Fruit fly (Drosophila melanogaster) whole organism, prepupa: ENCODE measurements around the gene CG45490.
"Not testable (repeated sequence)": the region's sequence is repeated elsewhere in the genome, so short reads cannot be mapped to it uniquely, and the experiment has no call there.

Source experiments
- Blimp-1 ChIP-seq: fragments of 200-800 bp; sonication (Bioruptor generic); optimal IDR thresholded peaks from 3 replicates; lab custom pipeline; 2017; ENCODE audit warnings: missing biosample characterization, missing genetic modification characterization, mild to moderate bottlenecking, moderate library complexity, missing genetic modification reagents
- CG10631 ChIP-seq: fragments of 200-800 bp; sonication (Bioruptor generic); optimal IDR thresholded peaks from 2 replicates; lab custom pipeline; 2016; ENCODE audit warnings: missing biosample characterization, missing genetic modification characterization
- CG10669 ChIP-seq: fragments of 200-800 bp; sonication (Bioruptor generic); optimal IDR thresholded peaks from 3 replicates; lab custom pipeline; 2018; ENCODE audit warnings: missing biosample characterization, mild to moderate bottlenecking, missing genetic modification characterization, moderate library complexity
- CG11762 ChIP-seq: fragments of 200-800 bp; sonication (Bioruptor generic); optimal IDR thresholded peaks from 3 replicates; lab custom pipeline; 2016; ENCODE audit warnings: missing biosample characterization, missing genetic modification characterization; ENCODE audit not compliant: insufficient read depth
- CG11902 ChIP-seq: fragments of 200-800 bp; sonication (Bioruptor generic); optimal IDR thresholded peaks from 3 replicates; lab custom pipeline; 2016; ENCODE audit warnings: missing biosample characterization, missing genetic modification characterization
- CG1621 ChIP-seq: fragments of 200-800 bp; sonication (Bioruptor generic); optimal IDR thresholded peaks from 3 replicates; lab custom pipeline; 2018; ENCODE audit warnings: missing biosample characterization, mild to moderate bottlenecking, missing genetic modification characterization
- CG16779 ChIP-seq: fragments of 200-800 bp; sonication (Bioruptor generic); optimal IDR thresholded peaks from 3 replicates; lab custom pipeline; 2017; ENCODE audit warnings: missing biosample characterization, mild to moderate bottlenecking, missing genetic modification characterization
- CG3032 ChIP-seq: fragments of 200-800 bp; optimal IDR thresholded peaks from 2 replicates; lab custom pipeline; 2019; ENCODE audit warnings: missing biosample characterization, mild to moderate bottlenecking, missing genetic modification characterization, moderate library complexity
- CG31627 ChIP-seq: fragments of 200-800 bp; sonication (Bioruptor generic); optimal IDR thresholded peaks from 3 replicates; lab custom pipeline; 2016; ENCODE audit warnings: missing biosample characterization, missing genetic modification characterization
- CG34406 ChIP-seq: fragments of 200-800 bp; sonication (Bioruptor generic); optimal IDR thresholded peaks from 3 replicates; lab custom pipeline; 2016; ENCODE audit warnings: missing biosample characterization, missing genetic modification characterization
- CG3919 ChIP-seq: fragments of 200-800 bp; sonication (Bioruptor generic); optimal IDR thresholded peaks from 3 replicates; lab custom pipeline; 2016; ENCODE audit warnings: missing biosample characterization, missing genetic modification characterization
- CG4318 ChIP-seq: fragments of 200-800 bp; sonication (Bioruptor generic); optimal IDR thresholded peaks from 3 replicates; lab custom pipeline; 2017; ENCODE audit warnings: missing biosample characterization, mild to moderate bottlenecking, missing genetic modification characterization
- CG6163 ChIP-seq: fragments of 200-800 bp; sonication (Bioruptor generic); IDR thresholded peaks from 3 replicates; pipeline ENCODE4 v1.3.6; 2022; ENCODE audit warnings: missing biosample characterization, missing genetic modification characterization
- CG6276 ChIP-seq: fragments of 200-800 bp; sonication (Bioruptor generic); optimal IDR thresholded peaks from 2 replicates; lab custom pipeline; 2017; ENCODE audit warnings: missing biosample characterization, mild to moderate bottlenecking, missing genetic modification characterization
- CG6792 ChIP-seq: fragments of 200-800 bp; sonication (Bioruptor generic); optimal IDR thresholded peaks from 3 replicates; lab custom pipeline; 2016; ENCODE audit warnings: missing biosample characterization, missing genetic modification characterization
- CG6808 ChIP-seq: fragments of 200-800 bp; sonication (Bioruptor generic); optimal IDR thresholded peaks from 3 replicates; lab custom pipeline; 2017; ENCODE audit warnings: missing biosample characterization, missing genetic modification characterization, mild to moderate bottlenecking, moderate library complexity, missing genetic modification reagents
- CG6854 ChIP-seq: fragments of 200-800 bp; sonication (Bioruptor generic); optimal IDR thresholded peaks from 2 replicates; lab custom pipeline; 2017; ENCODE audit warnings: missing biosample characterization, mild to moderate bottlenecking, missing genetic modification characterization
- CG8119 ChIP-seq: fragments of 200-800 bp; sonication (Bioruptor generic); IDR thresholded peaks from 3 replicates; pipeline ENCODE4 v1.3.6; 2022; ENCODE audit warnings: missing biosample characterization, missing genetic modification characterization
- CG8319 ChIP-seq: fragments of 200-800 bp; sonication (Bioruptor generic); optimal IDR thresholded peaks from 3 replicates; lab custom pipeline; 2016; ENCODE audit warnings: missing biosample characterization, missing genetic modification characterization
- CG8632 ChIP-seq: fragments of 200-800 bp; sonication (Bioruptor generic); optimal IDR thresholded peaks from 3 replicates; lab custom pipeline; 2016; ENCODE audit warnings: missing biosample characterization, missing genetic modification characterization
- CG9139 ChIP-seq: fragments of 200-800 bp; sonication (Bioruptor generic); optimal IDR thresholded peaks from 3 replicates; lab custom pipeline; 2017; ENCODE audit warnings: missing biosample characterization, mild to moderate bottlenecking, missing genetic modification characterization
- Eip78C ChIP-seq: fragments of 200-800 bp; sonication (Bioruptor generic); peaks from one replicate; lab custom pipeline; 2016; ENCODE audit warnings: missing biosample characterization, missing genetic modification characterization
- Eip93F ChIP-seq: fragments of 200-800 bp; sonication (Bioruptor generic); optimal IDR thresholded peaks from 2 replicates; lab custom pipeline; 2016; ENCODE audit warnings: missing biosample characterization, mild to moderate bottlenecking, missing genetic modification characterization
- Ets21C ChIP-seq: fragments of 200-800 bp; sonication (Bioruptor generic); optimal IDR thresholded peaks from 3 replicates; lab custom pipeline; 2016; ENCODE audit warnings: missing biosample characterization, missing genetic modification characterization
- Ets96B ChIP-seq: fragments of 200-800 bp; optimal IDR thresholded peaks from 2 replicates; lab custom pipeline; 2019; ENCODE audit warnings: missing biosample characterization, mild to moderate bottlenecking, missing genetic modification characterization, moderate library complexity
- Hr38 ChIP-seq: sonication (Bioruptor generic); optimal IDR thresholded peaks from 2 replicates; lab custom pipeline; 2016; ENCODE audit warnings: missing biosample characterization, missing genetic modification characterization
- Hr39 ChIP-seq: fragments of 200-800 bp; sonication (Bioruptor generic); optimal IDR thresholded peaks from 2 replicates; lab custom pipeline; 2016; ENCODE audit warnings: missing biosample characterization, missing genetic modification characterization
- Hr4 ChIP-seq: fragments of 200-800 bp; sonication (Bioruptor generic); optimal IDR thresholded peaks from 3 replicates; lab custom pipeline; 2016; ENCODE audit warnings: missing biosample characterization, missing genetic modification characterization
- Lpt ChIP-seq: fragments of 200-800 bp; sonication (Bioruptor generic); optimal IDR thresholded peaks from 3 replicates; lab custom pipeline; 2016; ENCODE audit warnings: missing biosample characterization, missing genetic modification characterization
- Met ChIP-seq: fragments of 200-800 bp; sonication (Bioruptor generic); optimal IDR thresholded peaks from 3 replicates; lab custom pipeline; 2016; ENCODE audit warnings: missing biosample characterization, missing genetic modification characterization
- OdsH ChIP-seq: fragments of 200-800 bp; sonication (Bioruptor generic); optimal IDR thresholded peaks from 3 replicates; lab custom pipeline; 2016; ENCODE audit warnings: missing biosample characterization, missing genetic modification characterization
- Smox ChIP-seq: fragments of 200-800 bp; sonication (Bioruptor generic); optimal IDR thresholded peaks from 3 replicates; lab custom pipeline; 2016; ENCODE audit warnings: missing biosample characterization, missing genetic modification characterization
- Sox102F ChIP-seq: fragments of 200-800 bp; sonication (Bioruptor generic); optimal IDR thresholded peaks from 2 replicates; lab custom pipeline; 2016; ENCODE audit warnings: missing biosample characterization, mild to moderate bottlenecking, missing genetic modification characterization
- achi ChIP-seq: fragments of 200-800 bp; sonication (Bioruptor generic); optimal IDR thresholded peaks from 3 replicates; lab custom pipeline; 2016; ENCODE audit warnings: missing biosample characterization, missing genetic modification characterization
- acj6 ChIP-seq: fragments of 200-800 bp; sonication (Bioruptor generic); optimal IDR thresholded peaks from 3 replicates; lab custom pipeline; 2016; ENCODE audit warnings: missing biosample characterization, missing genetic modification characterization
- dac ChIP-seq: fragments of 200-800 bp; sonication (Bioruptor generic); optimal IDR thresholded peaks from 2 replicates; lab custom pipeline; 2017; ENCODE audit warnings: missing biosample characterization, mild to moderate bottlenecking, missing genetic modification characterization
- dsx ChIP-seq: fragments of 200-800 bp; optimal IDR thresholded peaks from 3 replicates; lab custom pipeline; 2019; ENCODE audit warnings: missing biosample characterization, mild to moderate bottlenecking, missing genetic modification characterization, moderate library complexity; ENCODE audit not compliant: poor library complexity, severe bottlenecking
- eg ChIP-seq: fragments of 200-800 bp; sonication (Bioruptor generic); IDR thresholded peaks from 3 replicates; pipeline ENCODE4 v1.3.6; 2022; ENCODE audit warnings: missing biosample characterization, missing genetic modification characterization
- esn ChIP-seq: fragments of 200-800 bp; sonication (Bioruptor generic); optimal IDR thresholded peaks from 2 replicates; lab custom pipeline; 2016; ENCODE audit warnings: missing biosample characterization, mild to moderate bottlenecking, missing genetic modification characterization, moderate library complexity
- fd85E ChIP-seq: fragments of 200-800 bp; sonication (Bioruptor generic); optimal IDR thresholded peaks from 3 replicates; lab custom pipeline; 2016; ENCODE audit warnings: missing biosample characterization, missing genetic modification characterization
- fkh ChIP-seq: fragments of 200-800 bp; sonication (Bioruptor generic); optimal IDR thresholded peaks from 3 replicates; lab custom pipeline; 2017; ENCODE audit warnings: missing biosample characterization, mild to moderate bottlenecking, missing genetic modification characterization, moderate library complexity
- lz ChIP-seq: fragments of 200-800 bp; sonication (Bioruptor generic); optimal IDR thresholded peaks from 3 replicates; lab custom pipeline; 2016; ENCODE audit warnings: missing biosample characterization, missing genetic modification characterization
- net ChIP-seq: fragments of 200-800 bp; sonication (Bioruptor generic); optimal IDR thresholded peaks from 3 replicates; lab custom pipeline; 2016; ENCODE audit warnings: missing biosample characterization, missing genetic modification characterization
- pdm3 ChIP-seq: fragments of 200-800 bp; sonication (Bioruptor generic); optimal IDR thresholded peaks from 3 replicates; lab custom pipeline; 2016; ENCODE audit warnings: missing biosample characterization, missing genetic modification characterization
- salr ChIP-seq, 2 experiments: fragments of 200-800 bp; sonication (Bioruptor generic); optimal IDR thresholded peaks; 3 replicates each; lab custom pipeline; 2016 to 2018; ENCODE audit warnings: missing biosample characterization in 2 of 2, missing genetic modification characterization in 2 of 2, mild to moderate bottlenecking in 1 of 2
- spab ChIP-seq: fragments of 200-800 bp; sonication (Bioruptor generic); optimal IDR thresholded peaks from 2 replicates; lab custom pipeline; 2017; ENCODE audit warnings: missing biosample characterization, mild to moderate bottlenecking, missing genetic modification characterization, missing genetic modification reagents
- ss ChIP-seq, 2 experiments: fragments of 200-800 bp; sonication (Bioruptor generic); optimal IDR thresholded peaks; 2 replicates in 1 of 2; 3 replicates in 1 of 2; lab custom pipeline; 2017 to 2018; ENCODE audit warnings: mild to moderate bottlenecking in 2 of 2, missing biosample characterization in 2 of 2, missing genetic modification characterization in 2 of 2, moderate library complexity in 1 of 2
- svp ChIP-seq: fragments of 200-800 bp; sonication (Bioruptor generic); peaks from one replicate; lab custom pipeline; 2016; ENCODE audit warnings: missing biosample characterization, missing genetic modification characterization
- topi ChIP-seq: fragments of 200-800 bp; sonication (Bioruptor generic); optimal IDR thresholded peaks from 3 replicates; lab custom pipeline; 2016; ENCODE audit warnings: missing biosample characterization, missing genetic modification characterization
- vri ChIP-seq: fragments of 200-800 bp; sonication (Bioruptor generic); optimal IDR thresholded peaks from 3 replicates; lab custom pipeline; 2016; ENCODE audit warnings: missing biosample characterization, mild to moderate bottlenecking, missing genetic modification characterization

The CG45490 gene

dm6 chrX:19934194-19934593 lies at the start of gene CG45490:
Gene CG45490, minus strand, starts transcription at chrX:19934294.
- TF ChIP-seq Blimp-1; Smox (GFP tag; lab: Kevin White, UChicago); CG10631 (GFP tag; lab: Kevin White, UChicago): not testable (repeated sequence)

DNA sequence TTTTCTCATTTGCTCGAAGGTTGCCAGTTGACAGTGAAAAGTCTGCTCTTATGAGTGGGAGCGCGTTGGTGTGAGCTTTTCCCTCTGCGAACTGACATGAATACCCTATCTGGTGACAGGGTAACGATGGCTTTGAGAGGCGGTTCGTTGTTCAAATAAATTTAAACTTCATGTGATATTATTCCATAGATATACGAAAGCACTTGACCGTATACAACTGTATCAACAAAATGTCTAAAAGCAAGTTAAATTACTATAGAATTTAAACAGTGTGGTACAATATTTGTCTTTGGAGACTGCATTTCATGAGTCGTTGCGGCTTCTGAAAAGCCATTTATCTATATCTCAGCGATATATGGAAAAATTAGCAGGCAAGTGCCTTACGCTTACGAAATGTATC lies 30.1 kb upstream of the CG45490 start:
- peak; percentile 34 for TF ChIP-seq net (GFP tag; lab: Kevin White, UChicago)
- no peak for TF ChIP-seq CG11762 (GFP tag; lab: Kevin White, UChicago)
- peak; percentile 63 for TF ChIP-seq Hr39 (GFP tag; lab: Kevin White, UChicago)
- TF ChIP-seq CG8632: peak; percentile 27
- TF ChIP-seq dac (GFP tag; lab: Kevin White, UChicago): no peak
- TF ChIP-seq CG3032: no peak
- no peak for TF ChIP-seq salr (GFP tag; optimal IDR thresholded peaks at IDR 0.05; lab: Kevin White, UChicago)
- TF ChIP-seq lz (GFP tag; lab: Kevin White, UChicago): peak; percentile 44
- peak; percentile 79 for TF ChIP-seq Eip78C (GFP tag; lab: Kevin White, UChicago)
- TF ChIP-seq OdsH (GFP tag; lab: Kevin White, UChicago): peak; percentile 57
- peak; percentile 44 for TF ChIP-seq svp (GFP tag; lab: Kevin White, UChicago)
- no peak for TF ChIP-seq fkh (GFP tag; lab: Kevin White, UChicago)
- no peak for TF ChIP-seq Hr38 (GFP tag; lab: Kevin White, UChicago)
- no peak for TF ChIP-seq eg
- 0 out of 3 replicates have a peak, but pooled peaks have one; percentile 19 for TF ChIP-seq CG8119 (GFP tag; lab: Robert Waterston, UW)
- no peak for TF ChIP-seq ss (GFP tag; optimal IDR thresholded peaks at IDR 0.05; lab: Kevin White, UChicago)
- peak; percentile 42 for TF ChIP-seq Met (GFP tag; lab: Kevin White, UChicago)
- TF ChIP-seq CG6792 (GFP tag; lab: Kevin White, UChicago): peak; percentile 59
- no peak for TF ChIP-seq fd85E
- peak; percentile 22 for TF ChIP-seq CG3919
- TF ChIP-seq CG4318 (GFP tag; lab: Kevin White, UChicago): no peak
- TF ChIP-seq Ets96B: peak; percentile 16
- TF ChIP-seq spab: no peak
- TF ChIP-seq Sox102F (GFP tag; lab: Kevin White, UChicago): peak; percentile 40
- no peak for TF ChIP-seq CG6276 (GFP tag; lab: Kevin White, UChicago)
- TF ChIP-seq vri: peak; percentile 55
- TF ChIP-seq CG1621 (tag; lab: Kevin White, UChicago): peak; percentile 8
- peak; percentile 48 for TF ChIP-seq Ets21C (GFP tag; lab: Kevin White, UChicago)
- peak; percentile 46 for TF ChIP-seq topi (GFP tag; lab: Kevin White, UChicago)
- TF ChIP-seq esn (GFP tag; lab: Kevin White, UChicago): peak; percentile 55
- TF ChIP-seq CG11902 (GFP tag; lab: Kevin White, UChicago): no peak
- peak; percentile 19 for TF ChIP-seq CG16779 (tag; lab: Kevin White, UChicago)
- no peak for TF ChIP-seq dsx (GFP tag; lab: Kevin White, UChicago)
- no peak for TF ChIP-seq CG6854
- TF ChIP-seq CG6163 (GFP tag; lab: Robert Waterston, UW): peak; percentile 32; the same call in 1 of the 3 replicates
- no peak for TF ChIP-seq CG8319 (GFP tag; lab: Kevin White, UChicago)
- TF ChIP-seq achi (GFP tag; lab: Kevin White, UChicago): peak; percentile 43
- TF ChIP-seq Eip93F: no peak
- no peak for TF ChIP-seq Hr4
- peak; percentile 26 for TF ChIP-seq CG34406
- TF ChIP-seq Lpt (GFP tag; lab: Kevin White, UChicago): no peak
- TF ChIP-seq CG10631 (GFP tag; lab: Kevin White, UChicago): peak; percentile 53
- no peak for TF ChIP-seq CG6808 (GFP tag; lab: Kevin White, UChicago)
- TF ChIP-seq acj6 (GFP tag; lab: Kevin White, UChicago): peak; percentile 45
- TF ChIP-seq CG31627: peak; percentile 51
- TF ChIP-seq Blimp-1: no peak
- peak; percentile 65 for TF ChIP-seq pdm3
- TF ChIP-seq CG9139: no peak
- peak; percentile 14 for TF ChIP-seq CG10669 (GFP tag; lab: Kevin White, UChicago)
